Fruit fly (Drosophila melanogaster): ENCODE results near the gene Cad74A.

- TF ChIP-seq Gug (GFP tag; IDR thresholded peaks at IDR 0.05) (no peak), CG9139 (GFP tag; optimal IDR thresholded peaks at IDR 0.05) (no peak)
Observed at dm6 chr3L:17374956-17375621, 4.2 kb downstream of the Cad74A start.

All from whole organism, prepupa.